Worm (Caenorhabditis elegans): ENCODE measurements around the gene F56D6.20.

DNA sequence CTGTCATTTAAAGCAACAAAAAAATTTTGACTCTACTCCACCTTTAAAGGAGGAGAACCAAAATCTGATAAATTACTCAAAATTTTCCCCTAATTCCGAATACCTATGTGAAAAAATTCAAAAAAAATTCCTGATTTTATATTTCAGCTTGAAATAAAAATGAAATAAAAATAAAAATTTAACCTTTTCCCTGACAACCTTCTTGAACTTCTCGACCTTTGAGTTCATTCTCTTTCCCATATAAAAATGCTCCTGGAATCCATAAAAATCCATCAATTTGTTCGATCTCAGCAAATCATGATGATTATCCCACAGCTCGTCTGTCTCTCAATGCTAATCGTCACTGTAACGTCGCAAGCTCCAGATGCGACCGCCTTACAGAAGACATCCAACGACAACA lies 9.7 kb upstream of the F56D6.20 start, which contains the start of gene F56D6.6:
- TF ChIP-seq gmeb-2 (tag; optimal IDR thresholded peaks at IDR 0.05): no peak
- no peak for TF ChIP-seq fkh-10 (GFP tag; optimal IDR thresholded peaks at IDR 0.05)
- TF ChIP-seq elt-2 (tag; optimal IDR thresholded peaks at IDR 0.05): no peak
- no peak for TF ChIP-seq K02D7.2 (tag; optimal IDR thresholded peaks at IDR 0.05)
- no peak for TF ChIP-seq unc-55 (GFP tag; optimal IDR thresholded peaks at IDR 0.05)
- TF ChIP-seq pag-3 (tag; optimal IDR thresholded peaks at IDR 0.05; ENCODE audit: borderline replicate concordance): no peak
- no peak for TF ChIP-seq ama-1 (optimal IDR thresholded peaks at IDR 0.05)
- TF ChIP-seq ceh-2 (tag; optimal IDR thresholded peaks at IDR 0.05): no peak
- TF ChIP-seq pqm-1 (tag; optimal IDR thresholded peaks at IDR 0.05): no peak

Measured in whole organism, late embryonic.